Worm (Caenorhabditis elegans): Measurements from ENCODE around the gene Y17G7B.12.

- TF ChIP-seq T22C8.4 (GFP tag; IDR thresholded peaks at IDR 0.05) (no peak), flt-1 (GFP tag; IDR thresholded peaks at IDR 0.05) (no peak), ztf-23 (GFP tag; IDR thresholded peaks at IDR 0.05) (no peak), med-1 (GFP tag; optimal IDR thresholded peaks at IDR 0.05; ENCODE audit: insufficient read depth) (no peak), ref-1 (GFP tag; conservative IDR thresholded peaks at IDR 0.05) (no peak), klf-2 (GFP tag; conservative IDR thresholded peaks at IDR 0.05) (no peak)
Measured at ce11 chrII:12023315-12023878, at the start of gene Y17G7B.12.

All from whole organism, midembryonic.